Worm (Caenorhabditis elegans) whole organism, young adult: Measurements from ENCODE around the gene R03A10.5.

Source experiments
- F55B11.4 ChIP-seq: sonication (generic microtip); optimal IDR thresholded peaks from 2 replicates; lab custom pipeline; 2016; ENCODE audit warnings: missing compliant biosample characterization, missing genetic modification characterization, borderline replicate concordance; ENCODE audit not compliant: insufficient read depth
- cebp-2 ChIP-seq: fragments of 200-800 bp; sonication (Bioruptor generic); IDR thresholded peaks from 2 replicates; pipeline ENCODE4 v1.3.6; 2022; ENCODE audit warnings: missing genetic modification characterization, missing compliant biosample characterization
- dox-1 ChIP-seq: fragments of 200-800 bp; sonication (Bioruptor generic); IDR thresholded peaks from 2 replicates; pipeline ENCODE4 v1.3.6; 2022; ENCODE audit warnings: missing genetic modification reagents, missing genetic modification characterization, missing compliant biosample characterization
- dpff-1 ChIP-seq: sonication (generic microtip); optimal IDR thresholded peaks from 2 replicates; lab custom pipeline; 2017; ENCODE audit warnings: mild to moderate bottlenecking, missing genetic modification characterization, missing compliant biosample characterization
- egrh-3 ChIP-seq: fragments of 200-800 bp; sonication (Bioruptor generic); IDR thresholded peaks from 2 replicates; pipeline ENCODE4 v1.3.6; 2022; ENCODE audit warnings: missing genetic modification reagents, missing genetic modification characterization, missing compliant biosample characterization
- hlh-12 ChIP-seq: sonication (generic microtip); optimal IDR thresholded peaks from 2 replicates; lab custom pipeline; 2016; ENCODE audit warnings: missing genetic modification characterization, missing compliant biosample characterization
- lsy-27 ChIP-seq: sonication (generic microtip); optimal IDR thresholded peaks from 2 replicates; lab custom pipeline; 2017; ENCODE audit warnings: missing genetic modification characterization, mild to moderate bottlenecking, missing compliant biosample characterization, antibody characterized with exemption, missing genotype, borderline replicate concordance; ENCODE audit not compliant: insufficient read depth
- snpc-1.3 ChIP-seq: sonication (generic microtip); optimal IDR thresholded peaks from 2 replicates; lab custom pipeline; 2017; ENCODE audit warnings: missing genetic modification characterization, mild to moderate bottlenecking, missing compliant biosample characterization, antibody characterized with exemption, moderate library complexity, missing genotype, missing genetic modification reagents; ENCODE audit not compliant: insufficient read depth
- ztf-26 ChIP-seq: sonication (generic microtip); optimal IDR thresholded peaks from 2 replicates; lab custom pipeline; 2017; ENCODE audit warnings: missing genetic modification characterization, missing compliant biosample characterization

DNA sequence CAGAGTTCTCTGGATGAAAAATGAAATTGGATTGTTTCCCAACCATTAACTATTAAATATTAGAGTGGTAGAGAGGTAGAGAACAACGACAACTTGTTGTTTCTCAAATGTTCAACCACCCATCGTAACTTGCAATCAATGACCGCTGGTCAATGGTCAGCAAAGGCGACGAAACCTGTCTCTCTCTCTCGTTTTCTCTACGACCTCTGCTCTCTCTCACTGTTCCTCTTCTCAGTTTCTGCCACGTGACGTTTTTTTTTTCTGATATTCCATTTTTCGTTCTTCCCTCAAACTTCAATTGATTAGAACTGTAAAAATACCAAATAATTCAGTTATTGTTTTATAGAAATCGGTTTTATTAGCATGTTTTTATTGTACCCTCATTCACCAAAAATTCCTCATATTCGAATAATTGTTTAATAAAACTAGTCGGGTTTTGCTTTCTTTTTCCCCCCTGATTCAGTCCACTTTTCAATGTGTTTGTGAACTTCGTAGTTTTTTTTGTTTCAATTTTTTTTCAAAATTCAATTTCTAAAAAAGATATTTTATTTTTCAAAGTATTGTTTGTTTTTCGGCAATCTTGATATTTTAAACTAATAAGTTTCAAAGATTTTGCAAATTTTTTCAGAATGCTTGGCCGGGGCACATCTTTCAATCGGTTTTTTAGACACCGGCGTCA lies 50.5 kb downstream of the R03A10.5 start, which contains the start of gene suox-1:
- no peak for TF ChIP-seq cebp-2
- no peak for TF ChIP-seq dpff-1 (tag; lab: Kevin White, UChicago)
- no peak for TF ChIP-seq dox-1 (GFP tag; lab: Robert Waterston, UW)
- TF ChIP-seq snpc-1.3 (tag; lab: Kevin White, UChicago) = no peak
- no peak for TF ChIP-seq hlh-12
- TF ChIP-seq lsy-27 (tag; lab: Kevin White, UChicago) = no peak
- TF ChIP-seq egrh-3 (GFP tag; lab: Robert Waterston, UW) = no peak
- no peak for TF ChIP-seq F55B11.4
- TF ChIP-seq ztf-26 = no peak
